Fruit fly (Drosophila melanogaster): ENCODE measurements around the gene CG4911.

The CG4911 gene

dm6 chr3L:9065997-9066441 lies 6.5 kb downstream of the CG4911 start, which contains the start of gene Argk1 (continued):
- TF ChIP-seq Ptx1 (GFP tag; IDR thresholded peaks at IDR 0.05) = peak; percentile 69
- TF ChIP-seq Neu2 (GFP tag; optimal IDR thresholded peaks at IDR 0.05; ENCODE audit: borderline replicate concordance) = no peak
- no peak for TF ChIP-seq Blimp-1 (GFP tag; optimal IDR thresholded peaks at IDR 0.05)
- TF ChIP-seq Doc3 (GFP tag; IDR thresholded peaks at IDR 0.05; ENCODE audit: partially characterized antibody) = no peak
- TF ChIP-seq CG10274 (GFP tag; optimal IDR thresholded peaks at IDR 0.05) = no peak
- TF ChIP-seq crp (GFP tag; optimal IDR thresholded peaks at IDR 0.05) = no peak
- TF ChIP-seq bbx (GFP tag; IDR thresholded peaks at IDR 0.05; ENCODE audit: partially characterized antibody) = no peak
- peak; percentile 40 for TF ChIP-seq CG2712 (tag; optimal IDR thresholded peaks at IDR 0.05)
- TF ChIP-seq CG8388 (GFP tag; optimal IDR thresholded peaks at IDR 0.05) = peak; percentile 14
- TF ChIP-seq Tbp (GFP tag; optimal IDR thresholded peaks at IDR 0.05) = no peak
- TF ChIP-seq sens (GFP tag) = peak; percentile 76
- TF ChIP-seq Med (GFP tag) = no peak
- TF ChIP-seq CG6654 (GFP tag; optimal IDR thresholded peaks at IDR 0.05) = no peak
- TF ChIP-seq unc-4 (GFP tag; IDR thresholded peaks at IDR 0.05; ENCODE audit: partially characterized antibody) = no peak
- TF ChIP-seq Awh (GFP tag; IDR thresholded peaks at IDR 0.05) = no peak
- TF ChIP-seq Side (GFP tag; optimal IDR thresholded peaks at IDR 0.05) = no peak
- TF ChIP-seq grn (GFP tag; optimal IDR thresholded peaks at IDR 0.05) = no peak
- no peak for TF ChIP-seq CG11398 (GFP tag; optimal IDR thresholded peaks at IDR 0.05)
- TF ChIP-seq Hr51 (GFP tag; optimal IDR thresholded peaks at IDR 0.05) = peak; percentile 3 to 82
- no peak for TF ChIP-seq Doc2 (GFP tag; IDR thresholded peaks at IDR 0.05)
- peak; percentile 32; the same call in 1 of the 2 replicates for TF ChIP-seq CG6689 (GFP tag; IDR thresholded peaks at IDR 0.05)
- TF ChIP-seq PHDP (tag; optimal IDR thresholded peaks at IDR 0.05) = peak; percentile 82
- TF ChIP-seq CG8281 (tag; optimal IDR thresholded peaks at IDR 0.05) = no peak
- no peak for TF ChIP-seq BtbVII (GFP tag; optimal IDR thresholded peaks at IDR 0.05)
- peak; percentile 9 for TF ChIP-seq Ssrp (tag; optimal IDR thresholded peaks at IDR 0.05)
- peak; percentile 13; the same call in 1 of the 3 replicates for TF ChIP-seq Mrtf (GFP tag; IDR thresholded peaks at IDR 0.05)
- no peak for TF ChIP-seq ind (GFP tag; optimal IDR thresholded peaks at IDR 0.05)
- TF ChIP-seq CG13287 (GFP tag; IDR thresholded peaks at IDR 0.05; ENCODE audit: partially characterized antibody) = no peak
- peak; percentile 9 for TF ChIP-seq ATbp (GFP tag; optimal IDR thresholded peaks at IDR 0.05)
- TF ChIP-seq tin (GFP tag; optimal IDR thresholded peaks at IDR 0.05) = no peak
- TF ChIP-seq Ravus (GFP tag; IDR thresholded peaks at IDR 0.05) = no peak
- TF ChIP-seq grau (tag; optimal IDR thresholded peaks at IDR 0.05) = peak; percentile 80
- no peak for TF ChIP-seq CG10431 (GFP tag; optimal IDR thresholded peaks at IDR 0.05)
- no peak for TF ChIP-seq ranshi (GFP tag; IDR thresholded peaks at IDR 0.05)
- TF ChIP-seq Adf1 (GFP tag; IDR thresholded peaks at IDR 0.05) = peak; percentile 25; the same call in 1 of the 2 replicates
- no peak for TF ChIP-seq gcm2 (GFP tag; optimal IDR thresholded peaks at IDR 0.05)
- TF ChIP-seq HmgZ (tag; optimal IDR thresholded peaks at IDR 0.05) = peak; percentile 26
- no peak for TF ChIP-seq CG15479 (GFP tag; optimal IDR thresholded peaks at IDR 0.05)
- no peak for TF ChIP-seq Kr (GFP tag; optimal IDR thresholded peaks at IDR 0.05)
- peak; percentile 27 for TF ChIP-seq az2 (GFP tag; optimal IDR thresholded peaks at IDR 0.05)
- no peak for TF ChIP-seq lbe (GFP tag; optimal IDR thresholded peaks at IDR 0.05)
- no peak for TF ChIP-seq nau (GFP tag; optimal IDR thresholded peaks at IDR 0.05)
- TF ChIP-seq Myb (GFP tag; optimal IDR thresholded peaks at IDR 0.05) = no peak
- TF ChIP-seq Bteb2 (GFP tag; optimal IDR thresholded peaks at IDR 0.05) = peak; percentile 0
- peak; percentile 56 for TF ChIP-seq CG10209 (GFP tag; optimal IDR thresholded peaks at IDR 0.05)
- TF ChIP-seq lola (GFP tag; optimal IDR thresholded peaks at IDR 0.05) = no peak
- TF ChIP-seq sc (optimal IDR thresholded peaks at IDR 0.05) = no peak
- no peak for TF ChIP-seq sc (GFP tag; optimal IDR thresholded peaks at IDR 0.05)
- TF ChIP-seq jumu (GFP tag; optimal IDR thresholded peaks at IDR 0.05) = no peak
- TF ChIP-seq Elba2 (GFP tag; optimal IDR thresholded peaks at IDR 0.05) = no peak
- TF ChIP-seq lilli (GFP tag; optimal IDR thresholded peaks at IDR 0.05) = peak; percentile 66
